Worm (Caenorhabditis elegans): ENCODE results near the gene C02B8.1.

- TF ChIP-seq sox-4 (tag; optimal IDR thresholded peaks at IDR 0.05) (no peak), unc-55 (GFP tag; optimal IDR thresholded peaks at IDR 0.05) (no peak), hlh-13 (GFP tag; optimal IDR thresholded peaks at IDR 0.05) (no peak), pqm-1 (tag; optimal IDR thresholded peaks at IDR 0.05) (no peak), fkh-10 (GFP tag; optimal IDR thresholded peaks at IDR 0.05) (no peak), hlh-6 (tag; optimal IDR thresholded peaks at IDR 0.05) (no peak), pha-4 (tag; optimal IDR thresholded peaks at IDR 0.05) (no peak), pag-3 (tag; optimal IDR thresholded peaks at IDR 0.05; ENCODE audit: borderline replicate concordance) (no peak), ahr-1 (tag; optimal IDR thresholded peaks at IDR 0.05) (no peak), lin-11 (tag; optimal IDR thresholded peaks at IDR 0.05) (no peak), ets-4 (tag; optimal IDR thresholded peaks at IDR 0.05) (no peak), tbx-2 (tag; optimal IDR thresholded peaks at IDR 0.05) (no peak), fkh-6 (tag; optimal IDR thresholded peaks at IDR 0.05) (no peak), ceh-18 (tag; optimal IDR thresholded peaks at IDR 0.05) (no peak)
Observed at ce11 chrX:8117827-8118317, 29.6 kb upstream of the C02B8.1 start.

Measured in whole organism, late embryonic.